Fruit fly (Drosophila melanogaster) whole organism, embryonic: ENCODE measurements around the gene Tfb4.

Experiments used
- ATbp ChIP-seq: fragments of 200-800 bp; sonication (Bioruptor generic); optimal IDR thresholded peaks from 2 replicates; lab custom pipeline; 2017; ENCODE audit warnings: missing biosample characterization, mild to moderate bottlenecking, missing genetic modification characterization, missing genetic modification reagents
- CG10959 ChIP-seq: fragments of 200-800 bp; sonication (Bioruptor generic); IDR thresholded peaks from 2 replicates; pipeline ENCODE4 v1.3.6; 2022; ENCODE audit warnings: missing biosample characterization, missing genetic modification characterization
- CG11247 ChIP-seq: fragments of 200-800 bp; sonication (Bioruptor generic); IDR thresholded peaks from 2 replicates; pipeline ENCODE4 v1.3.6; 2022; ENCODE audit warnings: missing biosample characterization, missing genetic modification characterization
- CG12299 ChIP-seq: fragments of 200-800 bp; sonication (Bioruptor generic); optimal IDR thresholded peaks from 2 replicates; lab custom pipeline; 2018; ENCODE audit warnings: missing biosample characterization, mild to moderate bottlenecking, missing genetic modification characterization
- CG15479 ChIP-seq: fragments of 200-800 bp; sonication (Bioruptor generic); optimal IDR thresholded peaks from 3 replicates; lab custom pipeline; 2019; ENCODE audit warnings: missing biosample characterization, mild to moderate bottlenecking, missing genetic modification characterization, moderate library complexity
- CG16863 ChIP-seq: fragments of 200-800 bp; sonication (Bioruptor generic); optimal IDR thresholded peaks from 3 replicates; lab custom pipeline; 2016; ENCODE audit warnings: missing biosample characterization, missing genetic modification characterization
- CG17385 ChIP-seq: fragments of 200-800 bp; sonication (Bioruptor generic); optimal IDR thresholded peaks from 3 replicates; lab custom pipeline; 2018; ENCODE audit warnings: missing biosample characterization, mild to moderate bottlenecking, missing genetic modification characterization
- CG18476 ChIP-seq: fragments of 200-800 bp; sonication (Bioruptor generic); optimal IDR thresholded peaks from 2 replicates; lab custom pipeline; 2016; ENCODE audit warnings: missing biosample characterization, mild to moderate bottlenecking, missing genetic modification characterization
- CG2889 ChIP-seq: fragments of 200-800 bp; sonication (Bioruptor generic); IDR thresholded peaks from 3 replicates; pipeline ENCODE4 v1.3.6; 2022; ENCODE audit warnings: missing biosample characterization, missing genetic modification characterization
- CG30020 ChIP-seq: fragments of 200-800 bp; optimal IDR thresholded peaks from 2 replicates; lab custom pipeline; 2019; ENCODE audit warnings: missing biosample characterization, mild to moderate bottlenecking, missing genetic modification characterization, moderate library complexity
- CG3163 ChIP-seq: fragments of 200-800 bp; sonication (Bioruptor generic); optimal IDR thresholded peaks from 3 replicates; lab custom pipeline; 2016; ENCODE audit warnings: missing biosample characterization, missing genetic modification characterization
- CG32532 ChIP-seq: fragments of 200-800 bp; sonication (Bioruptor generic); IDR thresholded peaks from 2 replicates; pipeline ENCODE4 v1.3.6; 2022; ENCODE audit warnings: missing biosample characterization, missing genetic modification characterization
- CG3847 ChIP-seq: fragments of 200-800 bp; sonication (Bioruptor generic); IDR thresholded peaks from 2 replicates; pipeline ENCODE4 v1.3.6; 2022; ENCODE audit warnings: missing biosample characterization, missing genetic modification characterization
- CG6272 ChIP-seq: fragments of 200-800 bp; sonication (Bioruptor generic); IDR thresholded peaks from 2 replicates; pipeline ENCODE4 v1.3.6; 2022; ENCODE audit warnings: missing biosample characterization, missing genetic modification characterization
- CG6689 ChIP-seq: fragments of 200-800 bp; sonication (Bioruptor generic); IDR thresholded peaks from 2 replicates; pipeline ENCODE4 v1.3.6; 2022; ENCODE audit warnings: missing biosample characterization, missing genetic modification characterization
- CG7372 ChIP-seq: fragments of 200-800 bp; sonication (Bioruptor generic); IDR thresholded peaks from 2 replicates; pipeline ENCODE4 v1.3.6; 2022; ENCODE audit warnings: missing biosample characterization, missing genetic modification characterization
- CG7556 ChIP-seq: fragments of 200-800 bp; sonication (Bioruptor generic); optimal IDR thresholded peaks from 2 replicates; lab custom pipeline; 2017; ENCODE audit warnings: missing biosample characterization, mild to moderate bottlenecking, missing genetic modification characterization
- CkIIα-i1 ChIP-seq: fragments of 200-800 bp; sonication (Bioruptor generic); IDR thresholded peaks from 2 replicates; pipeline ENCODE4 v1.3.6; 2022; ENCODE audit warnings: missing biosample characterization, missing genetic modification characterization
- Gug ChIP-seq: fragments of 200-800 bp; sonication (Bioruptor generic); IDR thresholded peaks from 4 replicates; pipeline ENCODE4 v1.3.6; 2022; ENCODE audit warnings: missing biosample characterization, missing genetic modification characterization
- HmgZ ChIP-seq: fragments of 200-800 bp; sonication (Bioruptor generic); optimal IDR thresholded peaks from 2 replicates; lab custom pipeline; 2018; ENCODE audit warnings: missing biosample characterization, mild to moderate bottlenecking, missing genetic modification characterization
- Hr51 ChIP-seq, 2 experiments: fragments of 200-800 bp; sonication (Bioruptor generic); optimal IDR thresholded peaks; 2 replicates in 1 of 2; 3 replicates in 1 of 2; lab custom pipeline; 2016 to 2018; ENCODE audit warnings: missing biosample characterization in 2 of 2, missing genetic modification characterization in 2 of 2, mild to moderate bottlenecking in 1 of 2, moderate library complexity in 1 of 2
- Meics ChIP-seq: fragments of 200-800 bp; sonication (Bioruptor generic); optimal IDR thresholded peaks from 2 replicates; lab custom pipeline; 2017; ENCODE audit warnings: missing biosample characterization, mild to moderate bottlenecking, missing genetic modification characterization
- Myb ChIP-seq: fragments of 200-800 bp; sonication (Bioruptor generic); optimal IDR thresholded peaks from 2 replicates; lab custom pipeline; 2016; ENCODE audit warnings: missing biosample characterization, missing genetic modification characterization
- NfI ChIP-seq: fragments of 200-800 bp; sonication (Bioruptor generic); optimal IDR thresholded peaks from 3 replicates; lab custom pipeline; 2018; ENCODE audit warnings: missing biosample characterization, mild to moderate bottlenecking, missing genetic modification characterization, moderate library complexity
- Oli ChIP-seq: fragments of 200-800 bp; sonication (Bioruptor generic); optimal IDR thresholded peaks from 2 replicates; lab custom pipeline; 2018; ENCODE audit warnings: missing biosample characterization, mild to moderate bottlenecking, missing genetic modification characterization, moderate library complexity
- Spps ChIP-seq: fragments of 200-800 bp; sonication (Bioruptor generic); optimal IDR thresholded peaks from 2 replicates; lab custom pipeline; 2018; ENCODE audit warnings: missing biosample characterization, mild to moderate bottlenecking, missing genetic modification characterization
- ac ChIP-seq: fragments of 200-800 bp; sonication (Bioruptor generic); optimal IDR thresholded peaks from 3 replicates; lab custom pipeline; 2017; ENCODE audit warnings: missing biosample characterization, mild to moderate bottlenecking, missing genetic modification characterization
- cas ChIP-seq: fragments of 200-800 bp; sonication (Bioruptor generic); IDR thresholded peaks from 2 replicates; pipeline ENCODE4 v1.3.6; 2022; ENCODE audit warnings: missing biosample characterization, missing genetic modification characterization
- ci ChIP-seq: fragments of 200-800 bp; sonication (Bioruptor generic); IDR thresholded peaks from 3 replicates; pipeline ENCODE4 v1.3.6; 2022; ENCODE audit warnings: missing biosample characterization, missing genetic modification characterization
- dmrt99B ChIP-seq: fragments of 200-800 bp; sonication (Bioruptor generic); optimal IDR thresholded peaks from 2 replicates; lab custom pipeline; 2018; ENCODE audit warnings: missing biosample characterization, mild to moderate bottlenecking, missing genetic modification characterization, moderate library complexity
- en ChIP-seq: fragments of 200-800 bp; sonication (Bioruptor generic); optimal IDR thresholded peaks from 2 replicates; lab custom pipeline; 2016; ENCODE audit warnings: missing biosample characterization, missing genetic modification characterization
- eve ChIP-seq, 2 experiments: fragments of >200 bp; optimal IDR thresholded peaks; 2 replicates each; lab custom pipeline; 2017; ENCODE audit warnings: missing biosample characterization in 2 of 2, missing genetic modification characterization in 2 of 2
- gce ChIP-seq: fragments of 200-800 bp; sonication (Bioruptor generic); IDR thresholded peaks from 3 replicates; pipeline ENCODE4 v1.3.6; 2022; ENCODE audit warnings: missing biosample characterization, missing genetic modification characterization
- grau ChIP-seq: fragments of 200-800 bp; optimal IDR thresholded peaks from 3 replicates; lab custom pipeline; 2019; ENCODE audit warnings: missing biosample characterization, mild to moderate bottlenecking, missing genetic modification characterization, moderate library complexity
- inv ChIP-seq: fragments of 200-800 bp; sonication (Bioruptor generic); IDR thresholded peaks from 2 replicates; pipeline ENCODE4 v1.3.6; 2022; ENCODE audit warnings: missing biosample characterization, missing genetic modification characterization; ENCODE audit not compliant: partially characterized antibody
- lola ChIP-seq, 3 experiments: fragments of >200 bp in 2 of 3; fragments of 200-800 bp in 1 of 3; sonication (Bioruptor generic) in 1 of 3; optimal IDR thresholded peaks; 2 replicates each; lab custom pipeline; 2017 to 2019; ENCODE audit warnings: missing biosample characterization in 3 of 3, missing genetic modification characterization in 3 of 3, mild to moderate bottlenecking in 1 of 3, moderate library complexity in 1 of 3
- lov ChIP-seq, 2 experiments: fragments of 200-800 bp in 1 of 2; fragments of >200 bp in 1 of 2; sonication (Bioruptor generic) in 1 of 2; IDR thresholded peaks in 1 of 2; optimal IDR thresholded peaks in 1 of 2; 2 replicates in 1 of 2; 3 replicates in 1 of 2; pipeline versions ENCODE4 v1.3.6 to Lab custom; 2017 to 2022; ENCODE audit warnings: missing biosample characterization in 1 of 2, missing genetic modification characterization in 1 of 2
- maf-S ChIP-seq: fragments of 200-800 bp; sonication (Bioruptor generic); optimal IDR thresholded peaks from 2 replicates; lab custom pipeline; 2016; ENCODE audit warnings: missing biosample characterization, missing genetic modification characterization
- mld ChIP-seq: fragments of 200-800 bp; sonication (Bioruptor generic); IDR thresholded peaks from 3 replicates; pipeline ENCODE4 v1.3.6; 2022; ENCODE audit warnings: missing biosample characterization, missing genetic modification characterization; ENCODE audit not compliant: partially characterized antibody
- nerfin-2 ChIP-seq: fragments of 200-800 bp; sonication (Bioruptor generic); IDR thresholded peaks from 2 replicates; pipeline ENCODE4 v1.3.6; 2022; ENCODE audit warnings: missing biosample characterization, missing genetic modification characterization; ENCODE audit not compliant: partially characterized antibody
- peb ChIP-seq: fragments of 200-800 bp; sonication (Bioruptor generic); IDR thresholded peaks from 2 replicates; pipeline ENCODE4 v1.3.6; 2022; ENCODE audit warnings: missing biosample characterization, missing genetic modification characterization
- shn ChIP-seq: fragments of 200-800 bp; sonication (Bioruptor generic); optimal IDR thresholded peaks from 3 replicates; lab custom pipeline; 2016; ENCODE audit warnings: missing biosample characterization, missing genetic modification characterization
- sna ChIP-seq: fragments of 200-800 bp; sonication (Bioruptor generic); IDR thresholded peaks from 2 replicates; pipeline ENCODE4 v1.3.6; 2022; ENCODE audit warnings: missing biosample characterization, missing genetic modification characterization; ENCODE audit not compliant: partially characterized antibody
- ssp ChIP-seq: fragments of 200-800 bp; sonication (Bioruptor generic); IDR thresholded peaks from 2 replicates; pipeline ENCODE4 v1.3.6; 2022; ENCODE audit warnings: missing biosample characterization, missing genetic modification characterization
- sug ChIP-seq: fragments of 200-800 bp; optimal IDR thresholded peaks from 2 replicates; lab custom pipeline; 2019; ENCODE audit warnings: missing biosample characterization, mild to moderate bottlenecking, missing genetic modification characterization, moderate library complexity
- tap ChIP-seq: fragments of 200-800 bp; optimal IDR thresholded peaks from 3 replicates; lab custom pipeline; 2019; ENCODE audit warnings: missing biosample characterization, mild to moderate bottlenecking, missing genetic modification characterization, moderate library complexity
- unpg ChIP-seq: fragments of 200-800 bp; sonication (Bioruptor generic); optimal IDR thresholded peaks from 3 replicates; lab custom pipeline; 2018; ENCODE audit warnings: missing biosample characterization, mild to moderate bottlenecking, missing genetic modification characterization, moderate library complexity

The Tfb4 gene

DNA sequence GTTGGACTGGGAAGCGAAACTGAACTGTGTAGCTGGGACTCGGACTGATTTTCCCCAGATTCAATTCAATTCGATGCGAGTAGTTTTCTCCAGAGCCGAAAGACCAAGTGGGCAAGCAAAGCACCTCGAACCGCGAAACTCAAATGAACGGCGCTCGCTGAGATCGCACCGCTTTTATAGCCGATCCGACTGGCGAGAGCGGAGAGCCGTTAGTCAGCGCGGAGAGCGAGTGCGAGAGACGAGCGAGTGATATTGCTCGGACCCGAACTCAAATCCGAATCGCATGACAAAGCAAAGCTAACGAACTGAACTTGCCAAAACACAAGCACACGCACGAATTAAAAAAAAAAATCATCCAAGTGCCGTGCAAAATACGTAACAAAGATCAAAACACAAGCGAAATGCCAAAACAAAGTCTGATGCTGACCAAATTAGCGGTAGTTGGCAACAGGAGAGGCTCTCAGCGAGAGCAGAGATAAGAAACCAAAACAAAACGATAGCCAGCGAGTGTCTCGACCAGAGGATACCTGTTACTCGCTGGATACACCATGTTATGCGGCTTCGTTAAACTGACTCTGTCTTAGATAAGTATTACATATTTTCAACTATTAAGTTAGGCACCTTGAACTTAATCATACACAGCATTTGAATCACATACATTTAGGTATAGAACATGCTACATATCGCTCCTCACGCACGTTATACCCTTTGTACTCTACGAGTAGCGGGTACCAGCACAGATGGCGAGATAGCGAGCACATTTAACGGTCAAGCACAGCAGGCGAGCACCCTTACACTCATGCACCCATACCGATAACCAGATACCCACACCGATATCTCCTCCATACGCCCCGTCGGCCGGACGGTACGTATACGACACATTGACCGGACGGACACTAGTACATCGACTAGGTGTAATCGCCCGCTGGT, 31.3 kb downstream of the Tfb4 start (continued):
- TF ChIP-seq lov (optimal IDR thresholded peaks at IDR 0.05; lab: Kevin White, UChicago): peak; percentile 31
- TF ChIP-seq lov (GFP tag; IDR thresholded peaks at IDR 0.05; lab: Robert Waterston, UW): 0 out of 3 replicates have a peak, but pooled peaks have one; percentile 13
- peak; percentile 41 for TF ChIP-seq Myb (GFP tag; lab: Kevin White, UChicago)
- TF ChIP-seq en (GFP tag; lab: Kevin White, UChicago): peak; percentile 33
- peak; percentile 58 for TF ChIP-seq CG16863 (GFP tag; lab: Kevin White, UChicago)
- no peak for TF ChIP-seq gce
- peak; percentile 63; the same call in 2 of the 4 replicates for TF ChIP-seq Gug (GFP tag; lab: Robert Waterston, UW)
- TF ChIP-seq sug: peak; percentile 67
- peak; percentile 68 for TF ChIP-seq HmgZ (tag; lab: Kevin White, UChicago)
- TF ChIP-seq ci: peak; percentile 71; the same call in 2 of the 3 replicates
- no peak for TF ChIP-seq Spps (tag; lab: Kevin White, UChicago)
- TF ChIP-seq unpg (GFP tag; lab: Kevin White, UChicago): peak; percentile 70
- TF ChIP-seq grau (tag; lab: Kevin White, UChicago): peak; percentile 78
- peak; percentile 72 for TF ChIP-seq peb (GFP tag; lab: Robert Waterston, UW)
- peak; percentile 57 for TF ChIP-seq CG6272 (GFP tag; lab: Robert Waterston, UW)
- TF ChIP-seq lola (GFP tag; optimal IDR thresholded peaks at IDR 0.05; lab: Kevin White, UChicago): peak in 1 of 3 experiments; percentile 48
- peak; percentile 64 for TF ChIP-seq Oli (tag; lab: Kevin White, UChicago)
- no peak for TF ChIP-seq inv (GFP tag; lab: Robert Waterston, UW)
- no peak for TF ChIP-seq CG30020 (tag; lab: Kevin White, UChicago)
- TF ChIP-seq maf-S (GFP tag; lab: Kevin White, UChicago): peak; percentile 54
- TF ChIP-seq shn (GFP tag; lab: Kevin White, UChicago): peak; percentile 75
- peak; percentile 83 for TF ChIP-seq CG32532 (GFP tag; lab: Robert Waterston, UW)
- peak; percentile 53 to 79 for TF ChIP-seq Hr51 (GFP tag; optimal IDR thresholded peaks at IDR 0.05; lab: Kevin White, UChicago)
- TF ChIP-seq nerfin-2: no peak
- peak; percentile 70 for TF ChIP-seq dmrt99B (tag; lab: Kevin White, UChicago)
- TF ChIP-seq CG2889: no peak
- TF ChIP-seq CG17385 (GFP tag; lab: Kevin White, UChicago): peak; percentile 54
- TF ChIP-seq tap: peak; percentile 38
- TF ChIP-seq CG12299 (tag; lab: Kevin White, UChicago): peak; percentile 17
- TF ChIP-seq CG3163 (GFP tag; lab: Kevin White, UChicago): no peak
- TF ChIP-seq CG15479 (GFP tag; lab: Kevin White, UChicago): peak; percentile 78
- no peak for TF ChIP-seq eve (GFP tag; optimal IDR thresholded peaks at IDR 0.05; lab: Kevin White, UChicago)
- TF ChIP-seq sna (GFP tag; lab: Robert Waterston, UW): no peak
- TF ChIP-seq CkIIα-i1 (GFP tag; lab: Robert Waterston, UW): peak; percentile 23; the same call in 1 of the 2 replicates
- TF ChIP-seq cas (GFP tag; lab: Robert Waterston, UW): 0 out of 2 replicates have a peak, but pooled peaks have one; percentile 18
- TF ChIP-seq CG18476 (GFP tag; lab: Kevin White, UChicago): peak; percentile 66
- no peak for TF ChIP-seq mld (GFP tag; lab: Robert Waterston, UW)
- TF ChIP-seq ac (GFP tag; lab: Kevin White, UChicago): no peak
- TF ChIP-seq CG7556 (GFP tag; lab: Kevin White, UChicago): peak; percentile 74
- peak; percentile 49 for TF ChIP-seq ATbp
- TF ChIP-seq CG10959 (GFP tag; lab: Robert Waterston, UW): 0 out of 2 replicates have a peak, but pooled peaks have one; percentile 32
- TF ChIP-seq ssp (GFP tag; lab: Robert Waterston, UW): peak; percentile 60
- peak; percentile 78 for TF ChIP-seq CG3847 (GFP tag; lab: Robert Waterston, UW)
- peak; percentile 85 for TF ChIP-seq CG6689 (GFP tag; lab: Robert Waterston, UW)
- peak; percentile 65 for TF ChIP-seq CG7372 (GFP tag; lab: Robert Waterston, UW)
- TF ChIP-seq CG11247 (GFP tag; lab: Robert Waterston, UW): peak; percentile 73
- TF ChIP-seq NfI: peak; percentile 55
- peak; percentile 80 for TF ChIP-seq Meics (GFP tag; lab: Kevin White, UChicago)
